Worm (Caenorhabditis elegans) whole organism, young adult: ENCODE data around the gene rps-3.
A peak's percentile ranks its signal among the peaks of the same experiment; 100 is the strongest.

Experiments used
- B0035.1 ChIP-seq: sonication (generic microtip); optimal IDR thresholded peaks from 2 replicates; lab custom pipeline; 2016; ENCODE audit warnings: missing genetic modification characterization, mild to moderate bottlenecking, missing compliant biosample characterization, missing genotype, missing genetic modification reagents
- B0261.1 ChIP-seq: sonication (generic microtip); optimal IDR thresholded peaks from 2 replicates; lab custom pipeline; 2016; ENCODE audit warnings: mild to moderate bottlenecking, missing genetic modification characterization, moderate library complexity, missing compliant biosample characterization
- B0336.3 ChIP-seq: fragments of 200-800 bp; sonication (Bioruptor generic); IDR thresholded peaks from 2 replicates; pipeline ENCODE4 v1.3.6; 2022; ENCODE audit warnings: missing genetic modification characterization, missing compliant biosample characterization
- C06A6.2 ChIP-seq: fragments of 200-800 bp; sonication (Bioruptor generic); conservative IDR thresholded peaks from 2 replicates; pipeline ENCODE4 v1.3.6; 2022; ENCODE audit warnings: missing genetic modification characterization, missing compliant biosample characterization
- C17E4.6 ChIP-seq: fragments of 200-800 bp; sonication (Bioruptor generic); IDR thresholded peaks from 2 replicates; pipeline ENCODE4 v1.3.6; 2022; ENCODE audit warnings: missing genetic modification reagents, missing genetic modification characterization, missing compliant biosample characterization
- F10E7.11 ChIP-seq: sonication (generic microtip); optimal IDR thresholded peaks from 2 replicates; lab custom pipeline; 2017; ENCODE audit warnings: mild to moderate bottlenecking, missing genetic modification characterization, moderate library complexity, missing compliant biosample characterization
- F23B12.7 ChIP-seq: sonication (generic microtip); optimal IDR thresholded peaks from 2 replicates; lab custom pipeline; 2017; ENCODE audit warnings: missing genetic modification characterization, mild to moderate bottlenecking, missing compliant biosample characterization, antibody characterized with exemption, moderate library complexity; ENCODE audit not compliant: insufficient read depth
- F39B2.1 ChIP-seq: fragments of 200-800 bp; sonication (Bioruptor generic); IDR thresholded peaks from 2 replicates; pipeline ENCODE4 v1.3.6; 2022; ENCODE audit warnings: missing genetic modification reagents, missing genetic modification characterization, missing compliant biosample characterization
- K11D2.4 ChIP-seq: fragments of 200-800 bp; sonication (Bioruptor generic); IDR thresholded peaks from 2 replicates; pipeline ENCODE4 v1.3.6; 2022; ENCODE audit warnings: missing genetic modification reagents, missing genetic modification characterization, missing compliant biosample characterization
- T26A5.8 ChIP-seq: sonication (generic microtip); optimal IDR thresholded peaks from 2 replicates; lab custom pipeline; 2016; ENCODE audit warnings: missing genetic modification characterization, missing compliant biosample characterization
- ZK185.1 ChIP-seq: sonication (generic microtip); optimal IDR thresholded peaks from 2 replicates; lab custom pipeline; 2016; ENCODE audit warnings: mild to moderate bottlenecking, missing genetic modification characterization, missing compliant biosample characterization; ENCODE audit not compliant: poor library complexity, severe bottlenecking
- attf-3 ChIP-seq: fragments of 200-800 bp; sonication (Bioruptor generic); conservative IDR thresholded peaks from 2 replicates; pipeline ENCODE4 v1.3.6; 2022; ENCODE audit warnings: missing genetic modification reagents, missing genetic modification characterization, missing compliant biosample characterization
- bed-1 ChIP-seq: fragments of 200-800 bp; sonication (Bioruptor generic); IDR thresholded peaks from 2 replicates; pipeline ENCODE4 v1.3.6; 2022; ENCODE audit warnings: missing genetic modification reagents, missing genetic modification characterization, missing compliant biosample characterization
- cebp-2 ChIP-seq: fragments of 200-800 bp; sonication (Bioruptor generic); IDR thresholded peaks from 2 replicates; pipeline ENCODE4 v1.3.6; 2022; ENCODE audit warnings: missing genetic modification characterization, missing compliant biosample characterization
- dpl-1 ChIP-seq: fragments of 150-350 bp; optimal IDR thresholded peaks from 2 replicates; lab custom pipeline; 2014; ENCODE audit warnings: missing biosample characterization, missing genetic modification reagents, missing genetic modification characterization
- egl-18 ChIP-seq: fragments of 200-800 bp; sonication (Bioruptor generic); IDR thresholded peaks from 2 replicates; pipeline ENCODE4 v1.3.6; 2022; ENCODE audit warnings: missing genetic modification reagents, missing genetic modification characterization, missing compliant biosample characterization
- egl-44 ChIP-seq: fragments of 200-800 bp; sonication (Bioruptor generic); IDR thresholded peaks from 2 replicates; pipeline ENCODE4 v1.3.6; 2022; ENCODE audit warnings: missing genetic modification reagents, missing genetic modification characterization, missing compliant biosample characterization
- fkh-3 ChIP-seq: sonication (generic microtip); optimal IDR thresholded peaks from 2 replicates; lab custom pipeline; 2016; ENCODE audit warnings: mild to moderate bottlenecking, missing genetic modification characterization, missing compliant biosample characterization
- hsf-1 ChIP-seq: fragments of 200-800 bp; sonication (Bioruptor generic); IDR thresholded peaks from 2 replicates; pipeline ENCODE4 v1.3.6; 2022; ENCODE audit warnings: missing genetic modification reagents, missing genetic modification characterization, missing compliant biosample characterization
- madf-8 ChIP-seq: fragments of 200-800 bp; sonication (Bioruptor generic); conservative IDR thresholded peaks from 2 replicates; pipeline ENCODE4 v1.3.6; 2022; ENCODE audit warnings: missing genetic modification reagents, missing genetic modification characterization, missing compliant biosample characterization
- mel-28 ChIP-seq: sonication (generic microtip); optimal IDR thresholded peaks from 2 replicates; lab custom pipeline; 2016; ENCODE audit warnings: borderline replicate concordance, mild to moderate bottlenecking, missing genetic modification characterization, missing compliant biosample characterization
- nhr-120 ChIP-seq: fragments of 200-800 bp; sonication (Bioruptor generic); IDR thresholded peaks from 2 replicates; pipeline ENCODE4 v1.3.6; 2022; ENCODE audit warnings: missing genetic modification characterization, missing compliant biosample characterization
- rcor-1 ChIP-seq: fragments of 200-800 bp; sonication (Bioruptor generic); IDR thresholded peaks from 2 replicates; pipeline ENCODE4 v1.3.6; 2022; ENCODE audit warnings: missing genetic modification reagents, missing genetic modification characterization, missing compliant biosample characterization
- repo-1 ChIP-seq: sonication (generic microtip); optimal IDR thresholded peaks from 2 replicates; lab custom pipeline; 2017; ENCODE audit warnings: mild to moderate bottlenecking, missing genetic modification characterization, missing compliant biosample characterization
- rpc-1 ChIP-seq, 2 experiments: fragments of 150-350 bp in 1 of 2; sonication (generic microtip) in 1 of 2; optimal IDR thresholded peaks; 2 replicates each; lab custom pipeline; 2014 to 2018; ENCODE audit warnings: missing biosample characterization in 1 of 2, missing genetic modification characterization in 1 of 2, missing genetic modification reagents in 1 of 2, missing genotype in 1 of 2
- sea-2 ChIP-seq: fragments of 200-800 bp; sonication (Bioruptor generic); IDR thresholded peaks from 2 replicates; pipeline ENCODE4 v1.3.6; 2022; ENCODE audit warnings: missing genetic modification characterization, missing compliant biosample characterization
- snpc-1.1 ChIP-seq: sonication (generic microtip); optimal IDR thresholded peaks from 2 replicates; lab custom pipeline; 2017; ENCODE audit warnings: missing genetic modification characterization, mild to moderate bottlenecking, missing compliant biosample characterization, antibody characterized with exemption, moderate library complexity, missing genotype, missing genetic modification reagents; ENCODE audit not compliant: insufficient read depth
- snpc-4 ChIP-seq, 5 experiments: fragments of 150-350 bp in 1 of 5; sonication (generic microtip) in 4 of 5; optimal IDR thresholded peaks; 2 replicates each; lab custom pipeline; 2014 to 2018; ENCODE audit warnings: missing genetic modification characterization in 5 of 5, missing biosample characterization in 3 of 5, antibody characterized with exemption in 2 of 5, mild to moderate bottlenecking in 2 of 5, missing compliant biosample characterization in 2 of 5, missing genotype in 2 of 5, moderate library complexity in 2 of 5, missing genetic modification reagents in 1 of 5
- xnd-1 ChIP-seq: sonication (generic microtip); optimal IDR thresholded peaks from 2 replicates; lab custom pipeline; 2016; ENCODE audit warnings: missing genotype, missing genetic modification reagents, missing genetic modification characterization, missing compliant biosample characterization
- zfh-2 ChIP-seq: fragments of 200-800 bp; sonication (Bioruptor generic); conservative IDR thresholded peaks from 2 replicates; pipeline ENCODE4 v1.3.6; 2022; ENCODE audit warnings: missing genetic modification reagents, missing genetic modification characterization, missing compliant biosample characterization
- ztf-18 ChIP-seq: sonication (generic microtip); optimal IDR thresholded peaks from 2 replicates; lab custom pipeline; 2016; ENCODE audit warnings: missing genotype, mild to moderate bottlenecking, missing genetic modification characterization, missing compliant biosample characterization
- ztf-25 ChIP-seq: fragments of 200-800 bp; sonication (Bioruptor generic); IDR thresholded peaks from 2 replicates; pipeline ENCODE4 v1.3.6; 2022; ENCODE audit warnings: missing genetic modification reagents, missing genetic modification characterization, missing compliant biosample characterization
- ztf-3 ChIP-seq: fragments of 200-800 bp; sonication (Bioruptor generic); optimal IDR thresholded peaks from 2 replicates; lab custom pipeline; 2018; ENCODE audit warnings: mild to moderate bottlenecking, missing genetic modification characterization, missing compliant biosample characterization

Gene rps-3

ce11 chrIII:6206161-6206853 lies at the start of gene rps-3, which contains the start of gene sna-3 (continued):
- no peak for TF ChIP-seq F39B2.1 (GFP tag; lab: Robert Waterston, UW)
- no peak for TF ChIP-seq T26A5.8 (tag; lab: Kevin White, UChicago)
- TF ChIP-seq dpl-1 (GFP tag; lab: Kevin White, UChicago), result peak; percentile 29
- peak; percentile 96 for TF ChIP-seq F23B12.7 (tag; lab: Kevin White, UChicago)
- no peak for TF ChIP-seq B0035.1 (tag; lab: Kevin White, UChicago)
- peak; percentile 10 for TF ChIP-seq snpc-4 (GFP tag; optimal IDR thresholded peaks at IDR 0.05; lab: Kevin White, UChicago)
- TF ChIP-seq snpc-4 (tag; optimal IDR thresholded peaks at IDR 0.05; lab: Kevin White, UChicago), result peak; percentile 26 to 69 (median 42)
- no peak for TF ChIP-seq fkh-3
- no peak for TF ChIP-seq rcor-1 (GFP tag; lab: Robert Waterston, UW)
- TF ChIP-seq madf-8 (GFP tag; lab: Robert Waterston, UW), result no peak
- TF ChIP-seq B0261.1 (tag; lab: Kevin White, UChicago), result no peak
- no peak for TF ChIP-seq mel-28 (tag; lab: Kevin White, UChicago)
- TF ChIP-seq attf-3 (GFP tag; lab: Robert Waterston, UW), result peak; percentile 61
- TF ChIP-seq nhr-120 (GFP tag; lab: Robert Waterston, UW), result no peak
- TF ChIP-seq C06A6.2 (GFP tag; lab: Robert Waterston, UW), result no peak
- TF ChIP-seq C17E4.6 (GFP tag; lab: Robert Waterston, UW), result no peak
- TF ChIP-seq egl-44 (GFP tag; lab: Robert Waterston, UW), result no peak
- TF ChIP-seq rpc-1 (optimal IDR thresholded peaks at IDR 0.05; lab: Kevin White, UChicago), result no peak
- no peak for TF ChIP-seq rpc-1 (tag; optimal IDR thresholded peaks at IDR 0.05; lab: Kevin White, UChicago)
- TF ChIP-seq sea-2, result no peak
- no peak for TF ChIP-seq bed-1 (GFP tag; lab: Robert Waterston, UW)
- TF ChIP-seq ztf-18 (tag; lab: Kevin White, UChicago), result peak; percentile 83
- TF ChIP-seq K11D2.4 (GFP tag; lab: Robert Waterston, UW), result no peak
- TF ChIP-seq F10E7.11, result no peak
- TF ChIP-seq ztf-3 (GFP tag; lab: Kevin White, UChicago), result no peak
- peak; percentile 40 for TF ChIP-seq ZK185.1
- TF ChIP-seq xnd-1, result no peak
- TF ChIP-seq egl-18 (GFP tag; lab: Robert Waterston, UW), result no peak
- no peak for TF ChIP-seq cebp-2 (GFP tag; lab: Robert Waterston, UW)
- TF ChIP-seq B0336.3 (GFP tag; lab: Robert Waterston, UW), result no peak
- no peak for TF ChIP-seq ztf-25 (GFP tag; lab: Robert Waterston, UW)
- TF ChIP-seq repo-1, result no peak
- TF ChIP-seq hsf-1 (GFP tag; lab: Robert Waterston, UW), result peak; percentile 58; the same call in 1 of the 2 replicates

- TF ChIP-seq snpc-1.1 (tag; lab: Kevin White, UChicago), result no peak
- peak; percentile 80 for TF ChIP-seq zfh-2 (GFP tag; lab: Robert Waterston, UW)
- TF ChIP-seq B0261.1 (tag; lab: Kevin White, UChicago), result no peak
Observed at ce11 chrIII:6157708-6158321, 48.8 kb upstream of the rps-3 start, which contains the start of gene anmt-2. Gene anmt-2, minus strand, starts transcription at chrIII:6157758.
